Worm (Caenorhabditis elegans): ENCODE results near the gene nhr-56.

Gene nhr-56

DNA sequence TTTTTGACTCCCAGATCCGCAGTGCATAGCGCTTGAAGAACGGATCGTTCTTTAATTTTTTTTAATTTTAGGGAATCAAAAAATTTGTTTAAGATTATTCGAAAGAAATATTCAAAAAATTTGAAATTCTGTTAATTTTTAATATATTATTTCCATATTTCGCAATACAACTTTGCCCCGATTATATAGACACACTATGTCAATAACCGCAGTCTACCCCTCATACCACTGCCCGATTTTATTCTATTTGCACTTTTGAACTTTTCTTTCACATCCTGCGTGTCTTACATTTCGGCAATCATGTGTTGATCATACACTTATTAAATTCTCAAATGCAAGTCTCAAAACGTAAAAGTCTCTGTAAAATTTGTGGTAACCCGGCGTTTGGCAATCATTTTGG is at the start of gene nhr-56:
nhr-56 (plus strand) TSS at position 202 of the 400 bp plus-strand sequence.
- TF ChIP-seq F10B5.3 (tag; optimal IDR thresholded peaks at IDR 0.05), result no peak
- TF ChIP-seq lir-3 (tag; optimal IDR thresholded peaks at IDR 0.05), result no peak
- TF ChIP-seq set-16 (GFP tag; IDR thresholded peaks at IDR 0.05), result no peak
- no peak for TF ChIP-seq ama-1 (optimal IDR thresholded peaks at IDR 0.05)
- no peak for TF ChIP-seq nhr-76 (tag; optimal IDR thresholded peaks at IDR 0.05)
- peak; percentile 38 for TF ChIP-seq duxl-1 (tag; optimal IDR thresholded peaks at IDR 0.05; ENCODE audit: poor library complexity)
- TF ChIP-seq cey-2 (tag; optimal IDR thresholded peaks at IDR 0.05; ENCODE audit: borderline replicate concordance, insufficient read depth), result no peak
- peak; percentile 20 for TF ChIP-seq nhr-6 (tag; optimal IDR thresholded peaks at IDR 0.05)
- no peak for TF ChIP-seq gei-8 (GFP tag; optimal IDR thresholded peaks at IDR 0.05)
- peak; percentile 71 for TF ChIP-seq nhr-77 (tag; optimal IDR thresholded peaks at IDR 0.05)
- no peak for TF ChIP-seq F26F4.8 (GFP tag; conservative IDR thresholded peaks at IDR 0.05)
- no peak for TF ChIP-seq dmd-8 (GFP tag; IDR thresholded peaks at IDR 0.05)
- TF ChIP-seq aha-1 (tag), result no peak
- no peak for TF ChIP-seq nhr-11 (tag; optimal IDR thresholded peaks at IDR 0.05)
- TF ChIP-seq F37D6.2 (tag; optimal IDR thresholded peaks at IDR 0.05), result no peak
- no peak for TF ChIP-seq ceh-62 (tag; optimal IDR thresholded peaks at IDR 0.05)
- TF ChIP-seq zag-1 (tag; optimal IDR thresholded peaks at IDR 0.05), result no peak
- no peak for TF ChIP-seq nhr-10 (tag; optimal IDR thresholded peaks at IDR 0.05)
- no peak for TF ChIP-seq unc-39 (tag; optimal IDR thresholded peaks at IDR 0.05)
- peak; percentile 81 for TF ChIP-seq hlh-11 (tag; optimal IDR thresholded peaks at IDR 0.05)
- TF ChIP-seq zip-11 (GFP tag; IDR thresholded peaks at IDR 0.05), result no peak
- TF ChIP-seq ceh-20 (GFP tag; IDR thresholded peaks at IDR 0.05), result no peak
- TF ChIP-seq jun-1 (tag; optimal IDR thresholded peaks at IDR 0.05), result no peak
- no peak for TF ChIP-seq daf-19 (GFP tag; conservative IDR thresholded peaks at IDR 0.05)
- TF ChIP-seq T20F7.1 (GFP tag; optimal IDR thresholded peaks at IDR 0.05), result no peak
- TF ChIP-seq aly-2 (tag; optimal IDR thresholded peaks at IDR 0.05), result no peak
- no peak for TF ChIP-seq daf-8 (GFP tag; IDR thresholded peaks at IDR 0.05)
- TF ChIP-seq unc-130 (GFP tag; optimal IDR thresholded peaks at IDR 0.05), result no peak
- no peak for TF ChIP-seq ZK546.5 (tag; optimal IDR thresholded peaks at IDR 0.05)
- no peak for TF ChIP-seq zfp-3 (GFP tag; conservative IDR thresholded peaks at IDR 0.05)
- TF ChIP-seq D1046.2 (GFP tag; IDR thresholded peaks at IDR 0.05), result no peak
- TF ChIP-seq pha-4 (GFP tag; IDR thresholded peaks at IDR 0.05), result 0 out of 2 replicates have a peak, but pooled peaks have one; percentile 16
- TF ChIP-seq pha-4 (tag; optimal IDR thresholded peaks at IDR 0.05), result peak; percentile 75
- no peak for TF ChIP-seq daf-16 (GFP tag; optimal IDR thresholded peaks at IDR 0.05)
- TF ChIP-seq daf-16 (tag; optimal IDR thresholded peaks at IDR 0.05), result peak; percentile 84
- peak; percentile 74 for TF ChIP-seq dmd-6 (GFP tag; IDR thresholded peaks at IDR 0.05)
- no peak for TF ChIP-seq ztf-7 (tag; optimal IDR thresholded peaks at IDR 0.05)
- TF ChIP-seq mdl-1 (tag; optimal IDR thresholded peaks at IDR 0.05), result peak in 1 of 2 experiments; percentile 49
- peak; percentile 49 for TF ChIP-seq mxl-3 (GFP tag; optimal IDR thresholded peaks at IDR 0.05)
- TF ChIP-seq zip-2 (tag; optimal IDR thresholded peaks at IDR 0.05), result no peak
- peak; percentile 60 for TF ChIP-seq mes-2 (tag; optimal IDR thresholded peaks at IDR 0.05; ENCODE audit: poor library complexity, severe bottlenecking)
- TF ChIP-seq mep-1 (tag; optimal IDR thresholded peaks at IDR 0.05), result peak; percentile 54
- no peak for TF ChIP-seq php-3 (GFP tag; IDR thresholded peaks at IDR 0.05)
- no peak for TF ChIP-seq sdz-12 (GFP tag; optimal IDR thresholded peaks at IDR 0.05)
- no peak for TF ChIP-seq unc-62 (GFP tag; optimal IDR thresholded peaks at IDR 0.05 in 1 of 2)
- TF ChIP-seq unc-62 (tag; optimal IDR thresholded peaks at IDR 0.05), result no peak
- no peak for TF ChIP-seq nhr-25 (tag; optimal IDR thresholded peaks at IDR 0.05; ENCODE audit: borderline replicate concordance, insufficient read depth)
- TF ChIP-seq tra-1 (GFP tag; IDR thresholded peaks at IDR 0.05), result no peak
- no peak for TF ChIP-seq hmg-1.1 (GFP tag; IDR thresholded peaks at IDR 0.05)
- peak; percentile 81 for TF ChIP-seq nhr-28 (tag; optimal IDR thresholded peaks at IDR 0.05)
- no peak for TF ChIP-seq dpl-1 (GFP tag; optimal IDR thresholded peaks at IDR 0.05)
- peak; percentile 21 for TF ChIP-seq nhr-102 (tag; optimal IDR thresholded peaks at IDR 0.05)
- TF ChIP-seq ceh-44 (GFP tag; IDR thresholded peaks at IDR 0.05), result no peak

Data from whole organism, L4 larva.